Worm (Caenorhabditis elegans) whole organism, young adult: Measurements from ENCODE around the gene F43D2.7.
A peak's percentile ranks its signal among the peaks of the same experiment; 100 is the strongest.

Source experiments
- B0336.3 ChIP-seq: fragments of 200-800 bp; sonication (Bioruptor generic); IDR thresholded peaks from 2 replicates; pipeline ENCODE4 v1.3.6; 2022; ENCODE audit warnings: missing genetic modification characterization, missing compliant biosample characterization
- C17E4.6 ChIP-seq: fragments of 200-800 bp; sonication (Bioruptor generic); IDR thresholded peaks from 2 replicates; pipeline ENCODE4 v1.3.6; 2022; ENCODE audit warnings: missing genetic modification reagents, missing genetic modification characterization, missing compliant biosample characterization
- F33H1.4 ChIP-seq: fragments of 200-800 bp; sonication (Bioruptor generic); IDR thresholded peaks from 2 replicates; pipeline ENCODE4 v1.3.6; 2022; ENCODE audit warnings: missing genetic modification reagents, missing genetic modification characterization, missing compliant biosample characterization
- F39B2.1 ChIP-seq: fragments of 200-800 bp; sonication (Bioruptor generic); IDR thresholded peaks from 2 replicates; pipeline ENCODE4 v1.3.6; 2022; ENCODE audit warnings: missing genetic modification reagents, missing genetic modification characterization, missing compliant biosample characterization
- F57A8.1 ChIP-seq: fragments of 200-800 bp; sonication (Bioruptor generic); optimal IDR thresholded peaks from 2 replicates; lab custom pipeline; 2018; ENCODE audit warnings: mild to moderate bottlenecking, missing genetic modification characterization, moderate library complexity, missing compliant biosample characterization
- T26A5.8 ChIP-seq: sonication (generic microtip); optimal IDR thresholded peaks from 2 replicates; lab custom pipeline; 2016; ENCODE audit warnings: missing genetic modification characterization, missing compliant biosample characterization
- Y53G8AR.9 ChIP-seq: fragments of 200-800 bp; sonication (Bioruptor generic); conservative IDR thresholded peaks from 2 replicates; pipeline ENCODE4 v1.3.6; 2022; ENCODE audit warnings: missing genetic modification reagents, missing genetic modification characterization, missing compliant biosample characterization
- Y56A3A.18 ChIP-seq: fragments of 200-800 bp; sonication (Bioruptor generic); IDR thresholded peaks from 2 replicates; pipeline ENCODE4 v1.3.6; 2022; ENCODE audit warnings: missing genetic modification reagents, missing genetic modification characterization, missing compliant biosample characterization
- Y67H2A.10 ChIP-seq: fragments of 200-800 bp; sonication (Bioruptor generic); conservative IDR thresholded peaks from 2 replicates; pipeline ENCODE4 v1.3.6; 2022; ENCODE audit warnings: missing genetic modification reagents, missing genetic modification characterization, missing compliant biosample characterization
- akir-1 ChIP-seq: fragments of 200-800 bp; sonication (Bioruptor generic); optimal IDR thresholded peaks from 2 replicates; lab custom pipeline; 2018; ENCODE audit warnings: mild to moderate bottlenecking, missing genetic modification characterization, moderate library complexity, missing compliant biosample characterization
- ama-1 ChIP-seq, 3 experiments: fragments of 150-350 bp in 1 of 3; sonication (generic microtip) in 2 of 3; optimal IDR thresholded peaks; 2 replicates each; lab custom pipeline; 2014 to 2018; ENCODE audit warnings: missing biosample characterization in 2 of 3, missing genetic modification characterization in 2 of 3, missing genetic modification reagents in 2 of 3
- attf-5 ChIP-seq: fragments of 200-800 bp; sonication (Bioruptor generic); optimal IDR thresholded peaks from 2 replicates; lab custom pipeline; 2018; ENCODE audit warnings: mild to moderate bottlenecking, missing genetic modification characterization, missing compliant biosample characterization
- bed-2 ChIP-seq: fragments of 200-800 bp; sonication (Bioruptor generic); IDR thresholded peaks from 2 replicates; pipeline ENCODE4 v1.3.6; 2022; ENCODE audit warnings: missing genetic modification reagents, missing genetic modification characterization, missing compliant biosample characterization
- cebp-1 ChIP-seq, 2 experiments: fragments of 200-800 bp in 1 of 2; sonication (Bioruptor generic) in 1 of 2; sonication (generic microtip) in 1 of 2; IDR thresholded peaks in 1 of 2; optimal IDR thresholded peaks in 1 of 2; 2 replicates each; pipeline versions ENCODE4 v1.3.6 to Lab custom; 2017 to 2022; ENCODE audit warnings: missing compliant biosample characterization in 2 of 2, missing genetic modification characterization in 2 of 2, mild to moderate bottlenecking in 1 of 2, missing genetic modification reagents in 1 of 2, moderate library complexity in 1 of 2
- ceh-79 ChIP-seq: sonication (generic microtip); optimal IDR thresholded peaks from 2 replicates; lab custom pipeline; 2017; ENCODE audit warnings: mild to moderate bottlenecking, missing genetic modification characterization, missing compliant biosample characterization
- dpl-1 ChIP-seq: fragments of 150-350 bp; optimal IDR thresholded peaks from 2 replicates; lab custom pipeline; 2014; ENCODE audit warnings: missing biosample characterization, missing genetic modification reagents, missing genetic modification characterization
- efl-1 ChIP-seq: fragments of 150-350 bp; optimal IDR thresholded peaks from 2 replicates; lab custom pipeline; 2014; ENCODE audit warnings: missing biosample characterization, missing genetic modification reagents, missing genetic modification characterization
- egrh-3 ChIP-seq: fragments of 200-800 bp; sonication (Bioruptor generic); IDR thresholded peaks from 2 replicates; pipeline ENCODE4 v1.3.6; 2022; ENCODE audit warnings: missing genetic modification reagents, missing genetic modification characterization, missing compliant biosample characterization
- him-1 ChIP-seq: sonication (generic microtip); optimal IDR thresholded peaks from 2 replicates; lab custom pipeline; 2016; ENCODE audit warnings: missing genotype, missing genetic modification reagents, missing genetic modification characterization, missing compliant biosample characterization
- hlh-26 ChIP-seq: fragments of 200-800 bp; sonication (Bioruptor generic); conservative IDR thresholded peaks from 2 replicates; pipeline ENCODE4 v1.3.6; 2022; ENCODE audit warnings: missing genetic modification reagents, missing genetic modification characterization, missing compliant biosample characterization
- hmg-20 ChIP-seq: fragments of 200-800 bp; sonication (Bioruptor generic); IDR thresholded peaks from 2 replicates; pipeline ENCODE4 v1.3.6; 2022; ENCODE audit warnings: missing genetic modification reagents, missing genetic modification characterization, missing compliant biosample characterization
- hsf-1 ChIP-seq: fragments of 200-800 bp; sonication (Bioruptor generic); IDR thresholded peaks from 2 replicates; pipeline ENCODE4 v1.3.6; 2022; ENCODE audit warnings: missing genetic modification reagents, missing genetic modification characterization, missing compliant biosample characterization
- let-526 ChIP-seq: fragments of 200-800 bp; sonication (Bioruptor generic); IDR thresholded peaks from 2 replicates; pipeline ENCODE4 v1.3.6; 2022; ENCODE audit warnings: missing genetic modification reagents, missing genetic modification characterization, missing compliant biosample characterization
- lin-54 ChIP-seq: fragments of 200-800 bp; sonication (Bioruptor generic); optimal IDR thresholded peaks from 2 replicates; lab custom pipeline; 2018; ENCODE audit warnings: mild to moderate bottlenecking, missing genetic modification characterization, missing compliant biosample characterization
- lsy-27 ChIP-seq: sonication (generic microtip); optimal IDR thresholded peaks from 2 replicates; lab custom pipeline; 2017; ENCODE audit warnings: missing genetic modification characterization, mild to moderate bottlenecking, missing compliant biosample characterization, antibody characterized with exemption, missing genotype, borderline replicate concordance; ENCODE audit not compliant: insufficient read depth
- madf-6 ChIP-seq: fragments of 200-800 bp; sonication (Bioruptor generic); IDR thresholded peaks from 2 replicates; pipeline ENCODE4 v1.3.6; 2022; ENCODE audit warnings: missing genetic modification reagents, missing genetic modification characterization, missing compliant biosample characterization
- madf-8 ChIP-seq: fragments of 200-800 bp; sonication (Bioruptor generic); conservative IDR thresholded peaks from 2 replicates; pipeline ENCODE4 v1.3.6; 2022; ENCODE audit warnings: missing genetic modification reagents, missing genetic modification characterization, missing compliant biosample characterization
- nfya-2 ChIP-seq: fragments of 200-800 bp; sonication (Bioruptor generic); IDR thresholded peaks from 2 replicates; pipeline ENCODE4 v1.3.6; 2022; ENCODE audit warnings: missing genetic modification reagents, missing genetic modification characterization, missing compliant biosample characterization
- nfyb-1 ChIP-seq: fragments of 200-800 bp; sonication (Bioruptor generic); IDR thresholded peaks from 2 replicates; pipeline ENCODE4 v1.3.6; 2022; ENCODE audit warnings: missing genetic modification reagents, missing genetic modification characterization, missing compliant biosample characterization
- nhr-120 ChIP-seq: fragments of 200-800 bp; sonication (Bioruptor generic); IDR thresholded peaks from 2 replicates; pipeline ENCODE4 v1.3.6; 2022; ENCODE audit warnings: missing genetic modification characterization, missing compliant biosample characterization
- nhr-80 ChIP-seq: sonication (generic microtip); optimal IDR thresholded peaks from 2 replicates; lab custom pipeline; 2016; ENCODE audit warnings: missing genetic modification characterization, missing compliant biosample characterization
- snpc-3.4 ChIP-seq: sonication (generic microtip); optimal IDR thresholded peaks from 2 replicates; lab custom pipeline; 2017; ENCODE audit warnings: missing genetic modification characterization, mild to moderate bottlenecking, missing compliant biosample characterization, antibody characterized with exemption, moderate library complexity, missing genotype, missing genetic modification reagents
- sptf-2 ChIP-seq: fragments of 200-800 bp; sonication (Bioruptor generic); optimal IDR thresholded peaks from 2 replicates; lab custom pipeline; 2018; ENCODE audit warnings: mild to moderate bottlenecking, missing genetic modification characterization, missing compliant biosample characterization
- tbx-9 ChIP-seq: sonication (generic microtip); optimal IDR thresholded peaks from 2 replicates; lab custom pipeline; 2016; ENCODE audit warnings: borderline replicate concordance, missing genetic modification characterization, inconsistent platforms, missing compliant biosample characterization
- xnd-1 ChIP-seq: sonication (generic microtip); optimal IDR thresholded peaks from 2 replicates; lab custom pipeline; 2016; ENCODE audit warnings: missing genotype, missing genetic modification reagents, missing genetic modification characterization, missing compliant biosample characterization
- ztf-28 ChIP-seq: fragments of 200-800 bp; sonication (Bioruptor generic); IDR thresholded peaks from 2 replicates; pipeline ENCODE4 v1.3.6; 2022; ENCODE audit warnings: missing genetic modification reagents, missing genetic modification characterization, missing compliant biosample characterization

The F43D2.7 gene

ce11 chrV:14685435-14686058 is 45.6 kb upstream of the F43D2.7 start, which contains the start of gene C47E8.4 (continued):
- TF ChIP-seq ztf-28 (GFP tag; lab: Robert Waterston, UW) (peak; percentile 94), nhr-80 (tag; lab: Kevin White, UChicago) (peak; percentile 55), nfya-2 (GFP tag; lab: Robert Waterston, UW) (peak; percentile 99), him-1 (peak; percentile 81), nfyb-1 (GFP tag; lab: Robert Waterston, UW) (peak; percentile 100), xnd-1 (peak; percentile 75), B0336.3 (GFP tag; lab: Robert Waterston, UW) (peak; percentile 90), Y56A3A.18 (GFP tag; lab: Robert Waterston, UW) (peak; percentile 62; the same call in 1 of the 2 replicates), Y53G8AR.9 (peak; percentile 95), T26A5.8 (tag; lab: Kevin White, UChicago) (no peak), F33H1.4 (GFP tag; lab: Robert Waterston, UW) (peak; percentile 82), lin-54 (peak; percentile 98), cebp-1 (GFP tag; IDR thresholded peaks at IDR 0.05; lab: Robert Waterston, UW) (peak; percentile 60; the same call in 1 of the 2 replicates), cebp-1 (tag; optimal IDR thresholded peaks at IDR 0.05; lab: Kevin White, UChicago) (peak; percentile 92), nhr-120 (GFP tag; lab: Robert Waterston, UW) (0 out of 2 replicates have a peak, but pooled peaks have one; percentile 79), hlh-26 (GFP tag; lab: Robert Waterston, UW) (no peak), snpc-3.4 (tag; lab: Kevin White, UChicago) (peak; percentile 95), Y67H2A.10 (GFP tag; lab: Robert Waterston, UW) (peak; percentile 93), F39B2.1 (GFP tag; lab: Robert Waterston, UW) (peak; percentile 80; the same call in 1 of the 2 replicates)

DNA sequence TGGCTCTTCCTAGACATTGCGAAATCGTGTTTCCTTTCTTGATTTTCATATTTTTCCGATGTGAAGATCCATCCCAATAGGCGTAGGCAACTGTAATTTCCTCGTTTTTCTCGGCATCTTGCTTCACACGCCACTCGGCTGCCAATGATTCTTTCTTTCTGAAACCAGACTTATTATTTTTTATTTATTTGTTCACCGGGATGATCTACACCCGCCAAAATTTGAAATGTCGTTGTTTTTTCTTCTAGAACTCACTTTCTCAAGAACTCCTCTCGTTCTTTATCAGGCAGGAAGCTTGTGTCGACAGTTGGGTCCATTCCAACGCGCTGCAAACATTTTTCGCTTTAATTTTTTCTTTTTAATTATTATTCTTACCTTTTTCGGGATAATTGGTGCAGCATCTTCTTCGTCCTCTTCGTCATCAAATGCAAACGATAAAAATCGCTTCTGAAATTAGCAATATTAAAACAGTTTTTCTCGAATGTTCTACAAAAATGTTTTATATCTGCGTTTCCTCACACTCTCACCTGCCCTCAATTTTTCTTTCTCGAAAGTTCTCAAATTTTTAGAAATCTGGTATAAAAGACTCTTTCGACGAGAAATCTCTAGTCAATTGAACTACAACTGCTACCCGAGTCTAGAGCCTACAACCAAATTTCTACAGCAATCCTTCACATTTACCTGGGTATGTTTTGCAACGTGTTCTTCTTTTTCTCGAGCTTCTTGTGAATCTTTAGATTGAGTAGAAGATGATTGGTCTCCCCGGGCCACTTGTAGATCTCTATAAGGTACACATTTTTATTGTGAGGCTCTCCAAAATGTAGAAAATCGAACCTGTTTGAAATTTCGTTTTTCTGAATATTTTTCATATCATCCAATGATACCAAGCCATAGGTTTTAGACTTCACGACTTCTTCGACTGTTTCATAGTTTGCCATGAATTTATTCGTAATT is 44.7 kb upstream of the F43D2.7 start, which contains the start of gene hsp-90:
Gene hsp-90 (plus strand): TSS at position 560 of the 954 bp plus-strand sequence.
- TF ChIP-seq F57A8.1 (no peak), cebp-1 (GFP tag; IDR thresholded peaks at IDR 0.05; lab: Robert Waterston, UW) (no peak), cebp-1 (tag; optimal IDR thresholded peaks at IDR 0.05; lab: Kevin White, UChicago) (peak; percentile 79), madf-8 (GFP tag; lab: Robert Waterston, UW) (peak; percentile 56; the same call in 1 of the 2 replicates), hsf-1 (GFP tag; lab: Robert Waterston, UW) (peak; percentile 54; the same call in 1 of the 2 replicates), xnd-1 (peak; percentile 23), ama-1 (optimal IDR thresholded peaks at IDR 0.05; lab: Kevin White, UChicago) (peak; percentile 45), ama-1 (GFP tag; optimal IDR thresholded peaks at IDR 0.05; lab: Kevin White, UChicago) (no peak), efl-1 (GFP tag; lab: Kevin White, UChicago) (peak; percentile 26), madf-6 (GFP tag; lab: Robert Waterston, UW) (peak; percentile 73), lsy-27 (tag; lab: Kevin White, UChicago) (no peak)

ce11 chrV:14683926-14684325 is 44.0 kb upstream of the F43D2.7 start:
- TF ChIP-seq C17E4.6 (GFP tag; lab: Robert Waterston, UW) (no peak), tbx-9 (tag; lab: Kevin White, UChicago) (no peak), egrh-3 (GFP tag; lab: Robert Waterston, UW) (no peak), cebp-1 (GFP tag; IDR thresholded peaks at IDR 0.05; lab: Robert Waterston, UW) (no peak), cebp-1 (tag; optimal IDR thresholded peaks at IDR 0.05; lab: Kevin White, UChicago) (no peak), Y56A3A.18 (GFP tag; lab: Robert Waterston, UW) (no peak), nhr-120 (GFP tag; lab: Robert Waterston, UW) (no peak), ceh-79 (tag; lab: Kevin White, UChicago) (no peak), bed-2 (GFP tag; lab: Robert Waterston, UW) (no peak), akir-1 (no peak), attf-5 (GFP tag; lab: Kevin White, UChicago) (no peak), let-526 (GFP tag; lab: Robert Waterston, UW) (no peak), F33H1.4 (GFP tag; lab: Robert Waterston, UW) (no peak), madf-8 (GFP tag; lab: Robert Waterston, UW) (no peak), efl-1 (GFP tag; lab: Kevin White, UChicago) (no peak), ama-1 (optimal IDR thresholded peaks at IDR 0.05; lab: Kevin White, UChicago) (no peak), ama-1 (GFP tag; optimal IDR thresholded peaks at IDR 0.05; lab: Kevin White, UChicago) (no peak), hmg-20 (GFP tag; lab: Robert Waterston, UW) (no peak), sptf-2 (GFP tag; lab: Kevin White, UChicago) (no peak), dpl-1 (GFP tag; lab: Kevin White, UChicago) (no peak), hlh-26 (GFP tag; lab: Robert Waterston, UW) (no peak), him-1 (no peak)
